Worm (Caenorhabditis elegans): ENCODE measurements around the gene tag-297.

Gene tag-297

ce11 chrII:14645290-14645689, 17.9 kb downstream of the tag-297 start (continued):
- TF ChIP-seq pqm-1 (tag; optimal IDR thresholded peaks at IDR 0.05) (no peak), nhr-11 (tag; optimal IDR thresholded peaks at IDR 0.05) (peak; percentile 59), nhr-42 (GFP tag; IDR thresholded peaks at IDR 0.05) (no peak), daf-19 (GFP tag; conservative IDR thresholded peaks at IDR 0.05) (no peak), dmd-8 (GFP tag; IDR thresholded peaks at IDR 0.05) (no peak), egl-27 (tag; optimal IDR thresholded peaks at IDR 0.05) (no peak), ztf-7 (tag; optimal IDR thresholded peaks at IDR 0.05) (no peak), dmd-9 (GFP tag; IDR thresholded peaks at IDR 0.05) (no peak), lin-39 (tag; optimal IDR thresholded peaks at IDR 0.05) (no peak)

- TF ChIP-seq unc-62 (GFP tag; optimal IDR thresholded peaks at IDR 0.05 in 1 of 2) (peak in 1 of 2 experiments; percentile 58), unc-62 (tag; optimal IDR thresholded peaks at IDR 0.05) (no peak), F26F4.8 (GFP tag; conservative IDR thresholded peaks at IDR 0.05) (no peak)
Observed at ce11 chrII:14647550-14647949, 20.1 kb downstream of the tag-297 start.

- TF ChIP-seq F49E8.2 (tag; optimal IDR thresholded peaks at IDR 0.05; ENCODE audit: borderline replicate concordance) (no peak), daf-16 (GFP tag; optimal IDR thresholded peaks at IDR 0.05) (no peak), daf-16 (tag; optimal IDR thresholded peaks at IDR 0.05) (no peak), lin-29 (GFP tag; IDR thresholded peaks at IDR 0.05) (no peak), nhr-11 (tag; optimal IDR thresholded peaks at IDR 0.05) (no peak), egl-27 (tag; optimal IDR thresholded peaks at IDR 0.05) (no peak), ceh-62 (tag; optimal IDR thresholded peaks at IDR 0.05) (no peak), lin-13 (GFP tag; optimal IDR thresholded peaks at IDR 0.05) (no peak), hlh-30 (tag; optimal IDR thresholded peaks at IDR 0.05; ENCODE audit: insufficient read depth) (no peak), snpc-1.2 (GFP tag; IDR thresholded peaks at IDR 0.05) (no peak), nhr-77 (tag; optimal IDR thresholded peaks at IDR 0.05) (no peak), mdl-1 (tag; optimal IDR thresholded peaks at IDR 0.05) (no peak), lim-7 (GFP tag; IDR thresholded peaks at IDR 0.05) (peak; percentile 33; the same call in 1 of the 2 replicates), aly-2 (tag; optimal IDR thresholded peaks at IDR 0.05) (no peak), ZK546.5 (tag; optimal IDR thresholded peaks at IDR 0.05) (no peak), arid-1 (GFP tag; conservative IDR thresholded peaks at IDR 0.05) (0 out of 2 replicates have a peak, but pooled peaks have one; percentile 17), nhr-41 (GFP tag; IDR thresholded peaks at IDR 0.05) (no peak), nhr-76 (tag; optimal IDR thresholded peaks at IDR 0.05) (no peak), hlh-11 (tag; optimal IDR thresholded peaks at IDR 0.05) (no peak), madf-5 (GFP tag; IDR thresholded peaks at IDR 0.05) (no peak), jun-1 (tag; optimal IDR thresholded peaks at IDR 0.05) (no peak), set-16 (GFP tag; IDR thresholded peaks at IDR 0.05) (peak; percentile 72), tag-97 (GFP tag; IDR thresholded peaks at IDR 0.05) (no peak), zip-11 (GFP tag; IDR thresholded peaks at IDR 0.05) (no peak), nhr-48 (tag; optimal IDR thresholded peaks at IDR 0.05) (no peak), tra-1 (GFP tag; IDR thresholded peaks at IDR 0.05) (no peak), nhr-25 (tag; optimal IDR thresholded peaks at IDR 0.05; ENCODE audit: borderline replicate concordance, insufficient read depth) (no peak), aha-1 (tag) (peak; percentile 77), nhr-42 (GFP tag; IDR thresholded peaks at IDR 0.05) (0 out of 2 replicates have a peak, but pooled peaks have one; percentile 44), unc-62 (GFP tag; optimal IDR thresholded peaks at IDR 0.05 in 1 of 2) (no peak), unc-62 (tag; optimal IDR thresholded peaks at IDR 0.05) (no peak), fos-1 (tag; optimal IDR thresholded peaks at IDR 0.05) (no peak), dve-1 (tag; optimal IDR thresholded peaks at IDR 0.05; ENCODE audit: insufficient read depth) (no peak), ztf-7 (tag; optimal IDR thresholded peaks at IDR 0.05) (no peak), lin-1 (GFP tag; IDR thresholded peaks at IDR 0.05) (no peak), sdz-12 (GFP tag; optimal IDR thresholded peaks at IDR 0.05) (no peak), spr-3 (GFP tag; optimal IDR thresholded peaks at IDR 0.05) (no peak), F10B5.3 (tag; optimal IDR thresholded peaks at IDR 0.05) (no peak), hif-1 (tag; optimal IDR thresholded peaks at IDR 0.05) (no peak), ceh-20 (GFP tag; IDR thresholded peaks at IDR 0.05) (no peak)
Observed at ce11 chrII:14664647-14665518, 37.5 kb downstream of the tag-297 start.

All from whole organism, L4 larva.